Worm (Caenorhabditis elegans) whole organism, L1 larva: ENCODE results near the gene ZK896.1.

Source experiments
- F16B12.6 ChIP-seq: fragments of 150-350 bp; optimal IDR thresholded peaks from 2 replicates; lab custom pipeline; 2014; ENCODE audit warnings: missing biosample characterization, missing genetic modification characterization
- alr-1 ChIP-seq: fragments of 200-800 bp; sonication (Bioruptor generic); optimal IDR thresholded peaks from 2 replicates; lab custom pipeline; 2018; ENCODE audit warnings: borderline replicate concordance, mild to moderate bottlenecking, missing genetic modification characterization, missing compliant biosample characterization
- blmp-1 ChIP-seq: fragments of 150-350 bp; optimal IDR thresholded peaks from 2 replicates; lab custom pipeline; 2014; ENCODE audit warnings: missing biosample characterization, missing genetic modification characterization
- ceh-63 ChIP-seq: fragments of 200-800 bp; sonication (Bioruptor generic); optimal IDR thresholded peaks from 2 replicates; lab custom pipeline; 2018; ENCODE audit warnings: mild to moderate bottlenecking, missing genetic modification characterization, missing compliant biosample characterization
- ceh-82 ChIP-seq, 3 experiments: fragments of 150-350 bp in 1 of 3; sonication (generic microtip) in 2 of 3; optimal IDR thresholded peaks; 2 replicates each; lab custom pipeline; 2014 to 2017; ENCODE audit warnings: missing biosample characterization in 3 of 3, missing genetic modification characterization in 3 of 3
- ces-1 ChIP-seq: fragments of 150-350 bp; optimal IDR thresholded peaks from 2 replicates; lab custom pipeline; 2014; ENCODE audit warnings: missing biosample characterization, missing genetic modification reagents, missing genetic modification characterization
- dpl-1 ChIP-seq, 3 experiments: fragments of 150-350 bp in 2 of 3; sonication (generic microtip) in 1 of 3; optimal IDR thresholded peaks; 2 replicates each; lab custom pipeline; 2014 to 2017; ENCODE audit warnings: missing biosample characterization in 3 of 3, missing genetic modification characterization in 3 of 3, missing genetic modification reagents in 3 of 3
- efl-1 ChIP-seq, 4 experiments: fragments of 150-350 bp; optimal IDR thresholded peaks in 3 of 4; peaks in 1 of 4; 1 replicate in 1 of 4; 2 replicates in 3 of 4; lab custom pipeline; 2014; ENCODE audit warnings: missing biosample characterization in 2 of 4, missing genetic modification characterization in 2 of 4, missing genetic modification reagents in 2 of 4
- efl-3 ChIP-seq: fragments of 200-800 bp; sonication (Bioruptor generic); optimal IDR thresholded peaks from 2 replicates; lab custom pipeline; 2018; ENCODE audit warnings: mild to moderate bottlenecking, missing genetic modification characterization, missing compliant biosample characterization
- elt-2 ChIP-seq: sonication (generic microtip); optimal IDR thresholded peaks from 2 replicates; lab custom pipeline; 2016; ENCODE audit warnings: missing genetic modification characterization, mild to moderate bottlenecking, inconsistent platforms, missing compliant biosample characterization, missing genetic modification reagents
- elt-3 ChIP-seq, 6 experiments: fragments of 150-350 bp in 1 of 6; sonication (generic microtip); optimal IDR thresholded peaks; 2 replicates each; lab custom pipeline; 2017 to 2018; ENCODE audit warnings: missing biosample characterization in 6 of 6, missing genetic modification characterization in 6 of 6, inconsistent platforms in 1 of 6
- fkh-10 ChIP-seq: sonication (generic microtip); optimal IDR thresholded peaks from 2 replicates; lab custom pipeline; 2017; ENCODE audit warnings: missing biosample characterization, missing genetic modification reagents, missing genetic modification characterization
- fos-1 ChIP-seq: fragments of 150-350 bp; optimal IDR thresholded peaks from 2 replicates; lab custom pipeline; 2014; ENCODE audit warnings: missing biosample characterization, missing genetic modification characterization
- grh-1 ChIP-seq: fragments of 200-800 bp; sonication (Bioruptor generic); IDR thresholded peaks from 2 replicates; pipeline ENCODE4 v1.3.6; 2022; ENCODE audit warnings: missing genetic modification reagents, missing genetic modification characterization, missing compliant biosample characterization
- hpl-2 ChIP-seq: fragments of 150-350 bp; optimal IDR thresholded peaks from 2 replicates; lab custom pipeline; 2014; ENCODE audit warnings: missing biosample characterization, missing genetic modification reagents, missing genetic modification characterization
- isw-1 ChIP-seq: fragments of 200-800 bp; sonication (Bioruptor generic); IDR thresholded peaks from 2 replicates; pipeline ENCODE4 v1.3.6; 2022; ENCODE audit warnings: missing genetic modification characterization, missing compliant biosample characterization
- jun-1 ChIP-seq: fragments of 150-350 bp; optimal IDR thresholded peaks from 2 replicates; lab custom pipeline; 2014; ENCODE audit warnings: missing biosample characterization, missing genetic modification reagents, missing genetic modification characterization
- lin-13 ChIP-seq: fragments of 150-350 bp; optimal IDR thresholded peaks from 2 replicates; lab custom pipeline; 2014; ENCODE audit warnings: missing biosample characterization, missing genetic modification reagents, missing genetic modification characterization
- lin-14 ChIP-seq: fragments of 200-800 bp; sonication (Bioruptor generic); optimal IDR thresholded peaks from 2 replicates; lab custom pipeline; 2018; ENCODE audit warnings: mild to moderate bottlenecking, missing genetic modification characterization, moderate library complexity, missing compliant biosample characterization
- lin-35 ChIP-seq, 2 experiments: fragments of 150-350 bp; optimal IDR thresholded peaks; 2 replicates each; lab custom pipeline; 2014; ENCODE audit warnings: missing biosample characterization in 2 of 2, missing genetic modification characterization in 2 of 2, missing genetic modification reagents in 2 of 2
- lsy-2 ChIP-seq, 2 experiments: fragments of 150-350 bp; optimal IDR thresholded peaks; 2 replicates each; lab custom pipeline; 2014; ENCODE audit warnings: missing biosample characterization in 2 of 2, missing genetic modification characterization in 2 of 2
- mep-1 ChIP-seq: fragments of 150-350 bp; optimal IDR thresholded peaks from 2 replicates; lab custom pipeline; 2014; ENCODE audit warnings: missing biosample characterization, missing genetic modification characterization
- nhr-28 ChIP-seq: fragments of 150-350 bp; optimal IDR thresholded peaks from 2 replicates; lab custom pipeline; 2014; ENCODE audit warnings: missing biosample characterization, missing genetic modification characterization
- nhr-47 ChIP-seq: sonication (generic microtip); optimal IDR thresholded peaks from 2 replicates; lab custom pipeline; 2016; ENCODE audit warnings: mild to moderate bottlenecking, missing genetic modification characterization, moderate library complexity, missing compliant biosample characterization
- nhr-71 ChIP-seq: sonication (generic microtip); optimal IDR thresholded peaks from 2 replicates; lab custom pipeline; 2016; ENCODE audit warnings: mild to moderate bottlenecking, missing genetic modification characterization, moderate library complexity, missing compliant biosample characterization
- nhr-76 ChIP-seq: sonication (generic microtip); optimal IDR thresholded peaks from 2 replicates; lab custom pipeline; 2017; ENCODE audit warnings: missing biosample characterization, missing genetic modification characterization
- nhr-85 ChIP-seq: sonication (generic microtip); peaks from one replicate; lab custom pipeline; 2016; ENCODE audit warnings: missing genetic modification characterization, inconsistent platforms, missing compliant biosample characterization
- pax-3 ChIP-seq: fragments of 200-800 bp; sonication (Bioruptor generic); optimal IDR thresholded peaks from 2 replicates; lab custom pipeline; 2018; ENCODE audit warnings: mild to moderate bottlenecking, missing genetic modification characterization, moderate library complexity, missing compliant biosample characterization
- rnt-1 ChIP-seq: sonication (generic microtip); optimal IDR thresholded peaks from 2 replicates; lab custom pipeline; 2016; ENCODE audit warnings: mild to moderate bottlenecking, missing genetic modification characterization, moderate library complexity, missing compliant biosample characterization
- skn-1 ChIP-seq: fragments of 150-350 bp; optimal IDR thresholded peaks from 2 replicates; lab custom pipeline; 2014; ENCODE audit warnings: missing biosample characterization, missing genetic modification characterization
- snpc-4 ChIP-seq: fragments of 150-350 bp; optimal IDR thresholded peaks from 2 replicates; lab custom pipeline; 2014; ENCODE audit warnings: missing biosample characterization, missing genetic modification characterization
- snu-23 ChIP-seq: sonication (generic microtip); optimal IDR thresholded peaks from 2 replicates; lab custom pipeline; 2016; ENCODE audit warnings: missing genetic modification characterization, missing compliant biosample characterization
- sox-4 ChIP-seq: sonication (generic microtip); optimal IDR thresholded peaks from 2 replicates; lab custom pipeline; 2016; ENCODE audit warnings: missing genetic modification characterization, missing compliant biosample characterization
- swsn-7 ChIP-seq: sonication (generic microtip); optimal IDR thresholded peaks from 2 replicates; lab custom pipeline; 2016; ENCODE audit warnings: missing genetic modification characterization, missing compliant biosample characterization
- tbx-2 ChIP-seq: sonication (generic microtip); optimal IDR thresholded peaks from 2 replicates; lab custom pipeline; 2016; ENCODE audit warnings: missing genetic modification characterization, missing compliant biosample characterization
- tlp-1 ChIP-seq: fragments of 150-350 bp; optimal IDR thresholded peaks from 2 replicates; lab custom pipeline; 2014; ENCODE audit warnings: missing biosample characterization, missing genetic modification characterization
- unc-86 ChIP-seq: sonication (generic microtip); optimal IDR thresholded peaks from 2 replicates; lab custom pipeline; 2016; ENCODE audit warnings: missing genetic modification characterization, missing compliant biosample characterization
- vab-15 ChIP-seq: sonication (generic microtip); optimal IDR thresholded peaks from 2 replicates; lab custom pipeline; 2017; ENCODE audit warnings: missing genotype, mild to moderate bottlenecking, missing genetic modification characterization, missing compliant biosample characterization
- zip-4 ChIP-seq: fragments of 200-800 bp; sonication (Bioruptor generic); optimal IDR thresholded peaks from 2 replicates; lab custom pipeline; 2018; ENCODE audit warnings: mild to moderate bottlenecking, missing genetic modification characterization, moderate library complexity, missing compliant biosample characterization

Gene ZK896.1

ce11 chrIV:12835363-12835762 lies 39.8 kb downstream of the ZK896.1 start:
- no peak for TF ChIP-seq unc-86 (tag; lab: Kevin White, UChicago)

- TF ChIP-seq vab-15 (tag; lab: Kevin White, UChicago) = no peak
- peak; percentile 71 for TF ChIP-seq nhr-85
- TF ChIP-seq jun-1 = peak; percentile 38
- TF ChIP-seq mep-1 (tag; lab: Kevin White, UChicago) = peak; percentile 25
- TF ChIP-seq tbx-2 (tag; lab: Kevin White, UChicago) = peak; percentile 6
- peak; percentile 94 for TF ChIP-seq fos-1 (tag; lab: Kevin White, UChicago)
- peak; percentile 20 for TF ChIP-seq nhr-47 (tag; lab: Kevin White, UChicago)
- TF ChIP-seq ceh-82 (tag; optimal IDR thresholded peaks at IDR 0.05; lab: Kevin White, UChicago) = peak in 1 of 3 experiments; percentile 29
- peak; percentile 24 for TF ChIP-seq blmp-1 (tag; lab: Kevin White, UChicago)
- peak; percentile 14 to 27 for TF ChIP-seq efl-1 (optimal IDR thresholded peaks at IDR 0.05; lab: Kevin White, UChicago)
- no peak for TF ChIP-seq efl-1 (GFP tag; optimal IDR thresholded peaks at IDR 0.05 in 1 of 2; lab: Kevin White, UChicago)
- TF ChIP-seq snu-23 (GFP tag; lab: Kevin White, UChicago) = peak; percentile 10
- TF ChIP-seq elt-3 (tag; optimal IDR thresholded peaks at IDR 0.05; lab: Kevin White, UChicago) = no peak
- TF ChIP-seq grh-1 (GFP tag; lab: Robert Waterston, UW) = no peak
- peak; percentile 57 for TF ChIP-seq lin-14
These were observed 40.8 kb downstream of the ZK896.1 start for ce11 chrIV:12834417-12834731.

- TF ChIP-seq tlp-1 (tag; lab: Kevin White, UChicago) (no peak), efl-1 (optimal IDR thresholded peaks at IDR 0.05; lab: Kevin White, UChicago) (no peak), efl-1 (GFP tag; optimal IDR thresholded peaks at IDR 0.05 in 1 of 2; lab: Kevin White, UChicago) (peak in 1 of 2 experiments; percentile 92), F16B12.6 (tag; lab: Kevin White, UChicago) (no peak), nhr-76 (tag; lab: Kevin White, UChicago) (no peak), lin-35 (GFP tag; optimal IDR thresholded peaks at IDR 0.05; lab: Kevin White, UChicago) (peak in 1 of 2 experiments; percentile 3), fkh-10 (no peak), lin-13 (no peak), alr-1 (tag; lab: Kevin White, UChicago) (no peak), sox-4 (tag; lab: Kevin White, UChicago) (no peak), isw-1 (GFP tag; lab: Robert Waterston, UW) (no peak), nhr-71 (peak; percentile 25), elt-2 (peak; percentile 24), pax-3 (tag; lab: Kevin White, UChicago) (no peak), rnt-1 (peak; percentile 25), snpc-4 (no peak), ces-1 (GFP tag; lab: Kevin White, UChicago) (no peak), zip-4 (GFP tag; lab: Kevin White, UChicago) (no peak)
These were observed 41.3 kb downstream of the ZK896.1 start for ce11 chrIV:12833698-12834416.

ce11 chrIV:12831609-12832500 lies 43.3 kb downstream of the ZK896.1 start:
- TF ChIP-seq elt-2 (no peak), dpl-1 (GFP tag; optimal IDR thresholded peaks at IDR 0.05; lab: Kevin White, UChicago) (peak in 1 of 3 experiments; percentile 15), efl-3 (GFP tag; lab: Kevin White, UChicago) (no peak), hpl-2 (GFP tag; lab: Kevin White, UChicago) (peak; percentile 12), lin-14 (peak; percentile 48), swsn-7 (tag; lab: Kevin White, UChicago) (no peak), efl-1 (optimal IDR thresholded peaks at IDR 0.05; lab: Kevin White, UChicago) (peak in 1 of 2 experiments; percentile 67), efl-1 (GFP tag; optimal IDR thresholded peaks at IDR 0.05 in 1 of 2; lab: Kevin White, UChicago) (peak; percentile 37 to 91), lsy-2 (tag; optimal IDR thresholded peaks at IDR 0.05; lab: Kevin White, UChicago) (peak; percentile 38 to 74), nhr-28 (no peak), F16B12.6 (tag; lab: Kevin White, UChicago) (peak; percentile 65), ceh-63 (GFP tag; lab: Kevin White, UChicago) (no peak), skn-1 (tag; lab: Kevin White, UChicago) (peak; percentile 9)
